Fruit fly (Drosophila melanogaster): ENCODE results near the gene S6k.
A peak's percentile ranks its signal among the peaks of the same experiment; 100 is the strongest.

Gene S6k

DNA sequence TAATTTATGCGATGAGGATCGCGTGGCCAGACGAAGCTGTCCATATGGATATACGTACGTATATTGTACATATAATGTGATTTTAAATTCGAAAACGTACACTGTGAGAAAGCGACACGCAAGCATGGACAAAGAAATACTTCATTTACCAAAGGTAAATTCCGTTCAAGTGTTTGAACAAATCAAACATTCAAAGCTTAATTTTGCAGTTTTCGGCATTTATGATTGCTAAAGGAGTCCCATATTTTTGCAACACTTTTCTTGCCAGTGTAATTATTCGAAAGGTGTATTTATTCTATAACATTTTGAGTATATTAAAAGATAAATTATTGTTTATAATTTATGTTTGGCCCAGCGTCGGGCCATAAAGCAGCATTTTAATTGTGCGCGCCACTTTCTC lies 8.6 kb upstream of the S6k start (continued):
- TF ChIP-seq CG34376 (GFP tag; optimal IDR thresholded peaks at IDR 0.05) (no peak), CG10462 (GFP tag; optimal IDR thresholded peaks at IDR 0.05) (no peak), CG43689 (GFP tag; IDR thresholded peaks at IDR 0.05) (no peak), Abd-B (GFP tag; optimal IDR thresholded peaks at IDR 0.05) (peak; percentile 18), CG6854 (GFP tag; optimal IDR thresholded peaks at IDR 0.05) (no peak), CG8388 (GFP tag; optimal IDR thresholded peaks at IDR 0.05) (peak; percentile 1), CG6765 (GFP tag; optimal IDR thresholded peaks at IDR 0.05) (no peak), CG13123 (GFP tag; optimal IDR thresholded peaks at IDR 0.05) (no peak), grau (tag; optimal IDR thresholded peaks at IDR 0.05) (peak; percentile 56), CG13296 (GFP tag; optimal IDR thresholded peaks at IDR 0.05) (no peak), Sox102F (GFP tag; optimal IDR thresholded peaks at IDR 0.05) (peak; percentile 59), Eip74EF (GFP tag; optimal IDR thresholded peaks at IDR 0.05) (no peak), kni (GFP tag; optimal IDR thresholded peaks at IDR 0.05) (no peak), tgo (GFP tag; IDR thresholded peaks at IDR 0.05) (peak; percentile 45; the same call in 2 of the 3 replicates), bsh (GFP tag; optimal IDR thresholded peaks at IDR 0.05) (peak in 1 of 2 experiments; percentile 43), CG2875 (GFP tag; optimal IDR thresholded peaks at IDR 0.05) (peak; percentile 15), Six4 (GFP tag; optimal IDR thresholded peaks at IDR 0.05) (peak; percentile 11), CG42726 (GFP tag; IDR thresholded peaks at IDR 0.05; ENCODE audit: partially characterized antibody) (no peak), CG5245 (GFP tag; optimal IDR thresholded peaks at IDR 0.05) (no peak), CG10209 (GFP tag; optimal IDR thresholded peaks at IDR 0.05) (peak; percentile 31), slou (GFP tag; optimal IDR thresholded peaks at IDR 0.05) (no peak), cg (GFP tag; optimal IDR thresholded peaks at IDR 0.05) (no peak), CG17328 (GFP tag; IDR thresholded peaks at IDR 0.05) (peak; percentile 54), CG10267 (tag; optimal IDR thresholded peaks at IDR 0.05) (no peak), pfk (GFP tag; optimal IDR thresholded peaks at IDR 0.05) (no peak), zfh2 (GFP tag; optimal IDR thresholded peaks at IDR 0.05) (peak; percentile 44), stwl (tag; optimal IDR thresholded peaks at IDR 0.05) (no peak), ap (GFP tag; IDR thresholded peaks at IDR 0.05) (no peak), Fer2 (tag; optimal IDR thresholded peaks at IDR 0.05) (no peak), jing (GFP tag; optimal IDR thresholded peaks at IDR 0.05) (no peak), E2f1 (GFP tag; IDR thresholded peaks at IDR 0.05) (no peak), CrebB (tag; optimal IDR thresholded peaks at IDR 0.05) (no peak), ranshi (GFP tag; IDR thresholded peaks at IDR 0.05) (peak; percentile 14; the same call in 1 of the 2 replicates), az2 (GFP tag; optimal IDR thresholded peaks at IDR 0.05) (peak; percentile 14), corto (GFP tag; optimal IDR thresholded peaks at IDR 0.05) (no peak), CG18011 (GFP tag; optimal IDR thresholded peaks at IDR 0.05) (no peak), tap (tag; optimal IDR thresholded peaks at IDR 0.05) (no peak), Chrac-16 (GFP tag; optimal IDR thresholded peaks at IDR 0.05) (peak; percentile 3), D19A (tag; optimal IDR thresholded peaks at IDR 0.05) (no peak), ind (GFP tag; optimal IDR thresholded peaks at IDR 0.05) (peak; percentile 33), pan (optimal IDR thresholded peaks at IDR 0.05) (no peak), pan (GFP tag; optimal IDR thresholded peaks at IDR 0.05 in 1 of 2, IDR thresholded peaks at IDR 0.05 in 1 of 2) (peak in 1 of 2 experiments; percentile 44), Xrp1 (GFP tag; IDR thresholded peaks at IDR 0.05) (peak; percentile 24; the same call in 1 of the 2 replicates), Vsx1 (GFP tag; optimal IDR thresholded peaks at IDR 0.05) (no peak), dysf (GFP tag; IDR thresholded peaks at IDR 0.05) (peak; percentile 65; the same call in 2 of the 3 replicates), CG11504 (tag; optimal IDR thresholded peaks at IDR 0.05) (peak; percentile 47), Xbp1 (GFP tag; optimal IDR thresholded peaks at IDR 0.05) (peak; percentile 32), Ssrp (tag; optimal IDR thresholded peaks at IDR 0.05) (peak; percentile 35), CG7372 (GFP tag; IDR thresholded peaks at IDR 0.05) (peak; percentile 37; the same call in 1 of the 2 replicates), sug (tag; optimal IDR thresholded peaks at IDR 0.05) (no peak)

Measured in whole organism, embryonic.